Worm (Caenorhabditis elegans) whole organism, L4/young adult: ENCODE results near the gene ccep-97.

Source experiments
- W03F9.2 ChIP-seq: fragments of 150-350 bp; optimal IDR thresholded peaks from 2 replicates; lab custom pipeline; 2014; ENCODE audit warnings: missing biosample characterization, missing genetic modification characterization
- dao-5 ChIP-seq: sonication (generic microtip); optimal IDR thresholded peaks from 2 replicates; lab custom pipeline; 2016; ENCODE audit warnings: missing genotype, missing genetic modification characterization, moderate library complexity, missing compliant biosample characterization
- him-1 ChIP-seq: sonication (generic microtip); optimal IDR thresholded peaks from 2 replicates; lab custom pipeline; 2016; ENCODE audit warnings: missing genotype, missing genetic modification reagents, missing genetic modification characterization, missing compliant biosample characterization

DNA sequence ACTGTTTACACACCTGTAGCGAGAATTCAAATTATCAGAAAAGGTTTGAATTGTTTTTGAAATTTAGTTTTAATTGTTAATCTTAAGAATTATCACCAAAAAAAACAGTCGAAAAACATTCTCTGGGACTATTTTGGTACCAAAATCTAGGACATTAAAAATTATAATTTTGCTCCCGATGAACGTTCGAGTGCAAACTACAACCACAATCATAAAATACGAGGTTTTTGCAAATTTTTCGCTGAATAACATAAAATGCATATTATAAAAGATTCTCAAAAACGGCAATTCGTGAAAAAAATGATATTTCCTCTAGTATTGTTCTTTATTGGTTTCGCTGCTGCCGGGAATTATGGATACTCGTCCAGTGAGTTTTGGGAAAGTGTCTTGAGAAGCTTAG is 28.1 kb downstream of the ccep-97 start, which contains the start of gene R02F11.12:
- TF ChIP-seq W03F9.2 (no peak), him-1 (no peak), dao-5 (tag; lab: Kevin White, UChicago) (no peak)
